Fruit fly (Drosophila melanogaster) S2 (cell line): ENCODE results near the gene eIF2Bbeta.

Experiments
- CG8478 ChIP-seq: fragments of >200 bp; optimal IDR thresholded peaks from 2 replicates; lab custom pipeline; 2018
- CTCF ChIP-seq, 2 experiments: fragments of >200 bp; optimal IDR thresholded peaks; 2 replicates each; lab custom pipeline; 2018

The eIF2Bbeta gene

dm6 chrX:2704134-2704773, at the start of gene eIF2Bbeta:
TSS of gene eIF2Bbeta (plus strand) at chrX:2704571.
- TF ChIP-seq CG8478 (lab: Kevin White, UChicago) (no peak), CTCF (optimal IDR thresholded peaks at IDR 0.05; lab: Kevin White, UChicago) (no peak)

- no peak for TF ChIP-seq CG8478 (lab: Kevin White, UChicago)
- no peak for TF ChIP-seq CTCF (optimal IDR thresholded peaks at IDR 0.05; lab: Kevin White, UChicago)
Measured at dm6 chrX:2655479-2655878, 48.9 kb upstream of the eIF2Bbeta start.

- TF ChIP-seq CTCF (optimal IDR thresholded peaks at IDR 0.05; lab: Kevin White, UChicago) = peak; percentile 81 to 82
- TF ChIP-seq CG8478 (lab: Kevin White, UChicago) = no peak
Measured at dm6 chrX:2655998-2656397, 48.4 kb upstream of the eIF2Bbeta start.

DNA sequence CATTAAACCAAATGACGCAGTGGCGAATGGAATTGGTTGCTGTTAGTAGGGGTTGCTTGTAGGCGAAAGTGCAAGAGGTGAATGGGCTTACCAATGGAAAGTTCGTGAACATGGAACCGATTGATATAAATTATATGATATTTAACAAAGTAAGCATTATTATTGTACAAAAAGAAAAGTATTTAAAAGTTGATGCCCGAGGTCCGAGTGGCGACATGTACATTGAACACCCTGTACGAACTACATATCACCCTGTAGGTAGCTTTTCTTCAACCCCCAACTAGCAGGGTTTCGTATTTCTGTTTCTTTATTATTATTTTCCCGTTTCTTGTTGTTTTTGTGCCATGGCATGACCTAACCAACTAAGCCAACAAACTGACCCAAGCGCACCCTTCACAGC, 47.2 kb upstream of the eIF2Bbeta start:
- TF ChIP-seq CG8478 (lab: Kevin White, UChicago) (no peak), CTCF (optimal IDR thresholded peaks at IDR 0.05; lab: Kevin White, UChicago) (no peak)

- TF ChIP-seq CG8478 (lab: Kevin White, UChicago) (no peak), CTCF (optimal IDR thresholded peaks at IDR 0.05; lab: Kevin White, UChicago) (peak in 1 of 2 experiments; percentile 31)
Measured at dm6 chrX:2658258-2658853, 46.0 kb upstream of the eIF2Bbeta start.

- no peak for TF ChIP-seq CG8478 (lab: Kevin White, UChicago)
- TF ChIP-seq CTCF (optimal IDR thresholded peaks at IDR 0.05; lab: Kevin White, UChicago) = peak; percentile 85 to 88
Measured at dm6 chrX:2659430-2660075, 44.8 kb upstream of the eIF2Bbeta start.

- no peak for TF ChIP-seq CG8478 (lab: Kevin White, UChicago)
- TF ChIP-seq CTCF (optimal IDR thresholded peaks at IDR 0.05; lab: Kevin White, UChicago) = no peak
Measured at dm6 chrX:2661758-2662157, 42.6 kb upstream of the eIF2Bbeta start.

DNA sequence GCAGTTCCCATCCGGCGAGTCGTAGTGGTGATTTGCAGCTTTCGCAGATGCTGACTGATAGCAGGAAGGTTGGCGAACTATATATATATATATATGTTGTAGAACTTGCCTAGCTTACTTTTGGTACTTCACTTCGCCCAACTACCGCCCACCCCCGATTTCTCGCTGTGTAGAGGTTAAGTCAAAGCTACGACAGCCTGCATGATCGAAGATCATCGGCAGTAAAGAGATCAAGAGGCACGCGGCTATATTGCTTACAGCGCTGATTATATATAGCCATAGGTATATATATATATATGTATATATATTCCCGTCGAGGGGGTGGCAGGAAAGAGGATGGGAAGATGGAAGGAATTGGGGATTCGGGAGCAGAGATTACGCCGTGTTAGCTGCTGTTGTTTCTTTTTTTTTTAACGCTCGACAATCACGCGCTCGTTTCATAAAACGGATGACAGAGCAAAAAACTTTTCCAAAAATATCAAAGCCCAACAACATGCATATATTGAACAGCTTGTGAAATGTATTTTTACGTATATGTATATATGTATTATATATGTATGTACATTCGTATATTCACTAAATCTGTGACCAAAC, 41.7 kb upstream of the eIF2Bbeta start:
- no peak for TF ChIP-seq CTCF (optimal IDR thresholded peaks at IDR 0.05; lab: Kevin White, UChicago)

DNA sequence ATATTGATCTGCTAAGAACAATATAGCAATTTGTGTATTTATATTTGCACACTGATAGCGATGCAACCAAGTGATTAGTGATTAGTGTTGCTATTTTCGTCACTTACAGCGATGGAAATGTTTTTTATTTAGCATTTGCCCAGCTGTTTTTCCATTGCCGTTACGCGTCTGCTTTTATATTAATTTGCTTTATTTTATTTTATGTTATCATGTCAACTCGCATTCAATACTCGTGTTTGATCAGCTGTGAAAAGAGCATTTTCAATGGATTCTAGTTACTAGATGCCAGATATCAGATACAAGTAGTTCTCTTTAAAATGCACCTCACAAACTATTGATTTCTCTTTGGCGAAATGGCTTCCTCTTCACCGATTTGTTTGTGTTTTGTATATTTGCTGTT, 41.0 kb upstream of the eIF2Bbeta start:
- TF ChIP-seq CG8478 (lab: Kevin White, UChicago) = no peak
- TF ChIP-seq CTCF (optimal IDR thresholded peaks at IDR 0.05; lab: Kevin White, UChicago) = no peak

- TF ChIP-seq CTCF (optimal IDR thresholded peaks at IDR 0.05; lab: Kevin White, UChicago) (no peak), CG8478 (lab: Kevin White, UChicago) (no peak)
Measured at dm6 chrX:2677024-2677589, 27.3 kb upstream of the eIF2Bbeta start.

DNA sequence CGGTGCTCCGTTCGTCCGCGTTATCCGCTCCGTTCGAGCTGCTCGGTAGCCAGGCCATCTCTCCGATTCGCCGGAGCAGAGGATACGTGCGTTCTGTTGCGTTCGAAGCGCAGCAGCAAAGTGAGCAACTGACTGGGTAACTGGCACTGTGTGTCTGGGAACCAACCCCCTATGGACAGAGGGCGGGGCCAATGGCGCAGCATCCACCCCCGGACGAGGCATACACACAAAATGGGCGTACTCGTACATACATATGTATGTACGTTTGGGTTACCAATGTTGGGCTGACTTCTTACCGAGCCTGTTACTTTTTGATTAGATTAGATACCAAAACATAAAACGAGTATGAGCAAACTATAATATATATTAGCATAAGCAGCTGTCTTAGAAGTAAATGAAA, 22.8 kb upstream of the eIF2Bbeta start, which contains the start of gene HLH3B:
HLH3B (minus strand) TSS at position 123 of the 400 bp plus-strand sequence.
- TF ChIP-seq CG8478 (lab: Kevin White, UChicago) (no peak), CTCF (optimal IDR thresholded peaks at IDR 0.05; lab: Kevin White, UChicago) (no peak)

DNA sequence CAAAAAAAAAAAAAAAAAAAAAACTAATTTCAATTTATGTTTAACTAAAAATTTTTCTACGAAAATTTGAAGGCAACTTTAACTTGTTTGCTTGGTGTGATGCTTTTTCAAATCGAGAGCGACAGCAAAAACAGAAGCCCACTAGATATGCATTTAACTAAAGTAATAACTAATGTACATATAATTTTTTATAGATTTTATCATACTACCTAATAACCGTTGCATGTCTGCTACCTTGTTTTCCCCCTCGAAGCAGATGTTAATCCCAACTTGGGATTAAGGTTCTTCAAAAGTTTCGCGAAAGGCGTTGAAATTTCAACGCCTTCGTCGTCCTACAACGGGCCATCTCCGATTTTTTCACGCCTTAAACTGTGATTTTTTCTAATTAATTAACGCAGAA, 21.5 kb upstream of the eIF2Bbeta start, which contains the start of gene CG2652:
CG2652 (minus strand) TSS at position 101 of the 400 bp plus-strand sequence.
- TF ChIP-seq CTCF (optimal IDR thresholded peaks at IDR 0.05; lab: Kevin White, UChicago) (no peak), CG8478 (lab: Kevin White, UChicago) (no peak)

DNA sequence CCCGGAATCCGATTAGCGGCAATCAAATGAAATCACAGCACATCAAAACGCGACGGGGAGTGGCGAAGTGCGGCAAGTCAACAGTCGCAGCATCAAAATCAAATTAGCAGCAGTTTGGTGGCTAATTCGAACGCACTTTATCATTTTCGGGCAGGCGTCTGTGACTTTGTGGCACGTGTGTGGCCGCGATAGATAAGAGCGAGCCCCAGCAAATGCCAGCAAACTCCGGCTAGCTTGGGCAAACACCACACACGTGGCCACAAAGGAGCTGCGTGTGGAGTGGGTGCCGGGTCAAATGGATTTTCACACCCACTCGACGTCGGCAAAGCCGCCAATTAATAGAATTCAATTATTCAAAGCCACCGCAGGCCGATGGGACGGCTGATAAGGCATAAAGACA, 20.4 kb upstream of the eIF2Bbeta start:
- TF ChIP-seq CG8478 (lab: Kevin White, UChicago) = no peak
- TF ChIP-seq CTCF (optimal IDR thresholded peaks at IDR 0.05; lab: Kevin White, UChicago) = no peak

DNA sequence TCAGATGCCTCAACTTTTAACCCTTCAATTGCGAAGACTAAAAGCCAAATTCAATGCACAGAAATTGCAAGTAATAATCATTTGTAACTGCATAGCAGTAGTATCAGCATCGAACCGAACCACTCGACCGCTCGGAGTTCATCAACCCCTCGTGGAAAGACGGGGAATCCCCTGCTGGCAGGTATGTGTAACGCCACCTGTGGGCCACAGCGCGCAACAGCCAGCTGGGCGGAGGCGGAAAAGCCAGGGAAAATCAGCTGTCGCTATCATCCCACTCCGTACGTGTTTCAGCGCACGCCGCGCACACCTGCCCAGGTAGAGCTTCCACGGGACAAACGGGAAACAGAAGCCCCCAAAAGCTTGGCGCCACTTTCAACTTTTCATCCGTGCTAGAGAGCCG, 19.9 kb upstream of the eIF2Bbeta start:
- TF ChIP-seq CTCF (optimal IDR thresholded peaks at IDR 0.05; lab: Kevin White, UChicago) = peak; percentile 78 to 86
- TF ChIP-seq CG8478 (lab: Kevin White, UChicago) = no peak

dm6 chrX:2685022-2685421, 19.3 kb upstream of the eIF2Bbeta start:
- TF ChIP-seq CTCF (optimal IDR thresholded peaks at IDR 0.05; lab: Kevin White, UChicago) = no peak
